Fruit fly (Drosophila melanogaster) whole organism, prepupa: ENCODE measurements around the gene PGRP-SA.

Experiments
- CG10669 ChIP-seq: fragments of 200-800 bp; sonication (Bioruptor generic); optimal IDR thresholded peaks from 3 replicates; lab custom pipeline; 2018; ENCODE audit warnings: missing biosample characterization, mild to moderate bottlenecking, missing genetic modification characterization, moderate library complexity
- CG1621 ChIP-seq: fragments of 200-800 bp; sonication (Bioruptor generic); optimal IDR thresholded peaks from 3 replicates; lab custom pipeline; 2018; ENCODE audit warnings: missing biosample characterization, mild to moderate bottlenecking, missing genetic modification characterization
- CG3032 ChIP-seq: fragments of 200-800 bp; optimal IDR thresholded peaks from 2 replicates; lab custom pipeline; 2019; ENCODE audit warnings: missing biosample characterization, mild to moderate bottlenecking, missing genetic modification characterization, moderate library complexity
- CG34406 ChIP-seq: fragments of 200-800 bp; sonication (Bioruptor generic); optimal IDR thresholded peaks from 3 replicates; lab custom pipeline; 2016; ENCODE audit warnings: missing biosample characterization, missing genetic modification characterization
- CG7368 ChIP-seq: fragments of 200-800 bp; sonication (Bioruptor generic); optimal IDR thresholded peaks from 3 replicates; lab custom pipeline; 2016; ENCODE audit warnings: missing biosample characterization, missing genetic modification characterization
- Eip75B ChIP-seq: fragments of 200-800 bp; sonication (Bioruptor generic); optimal IDR thresholded peaks from 3 replicates; lab custom pipeline; 2016; ENCODE audit warnings: missing biosample characterization, missing genetic modification characterization
- Eip78C ChIP-seq: fragments of 200-800 bp; sonication (Bioruptor generic); peaks from one replicate; lab custom pipeline; 2016; ENCODE audit warnings: missing biosample characterization, missing genetic modification characterization
- Ets21C ChIP-seq: fragments of 200-800 bp; sonication (Bioruptor generic); optimal IDR thresholded peaks from 3 replicates; lab custom pipeline; 2016; ENCODE audit warnings: missing biosample characterization, missing genetic modification characterization
- Gug ChIP-seq: fragments of 200-800 bp; sonication (Bioruptor generic); IDR thresholded peaks from 2 replicates; pipeline ENCODE4 v1.3.6; 2022; ENCODE audit warnings: missing biosample characterization, missing genetic modification characterization
- Hr39 ChIP-seq: fragments of 200-800 bp; sonication (Bioruptor generic); optimal IDR thresholded peaks from 2 replicates; lab custom pipeline; 2016; ENCODE audit warnings: missing biosample characterization, missing genetic modification characterization
- Hr4 ChIP-seq: fragments of 200-800 bp; sonication (Bioruptor generic); optimal IDR thresholded peaks from 3 replicates; lab custom pipeline; 2016; ENCODE audit warnings: missing biosample characterization, missing genetic modification characterization
- OdsH ChIP-seq: fragments of 200-800 bp; sonication (Bioruptor generic); optimal IDR thresholded peaks from 3 replicates; lab custom pipeline; 2016; ENCODE audit warnings: missing biosample characterization, missing genetic modification characterization
- fd59A ChIP-seq: fragments of 200-800 bp; sonication (Bioruptor generic); optimal IDR thresholded peaks from 2 replicates; lab custom pipeline; 2017; ENCODE audit warnings: missing biosample characterization, mild to moderate bottlenecking, missing genetic modification characterization, missing genetic modification reagents
- ss ChIP-seq, 2 experiments: fragments of 200-800 bp; sonication (Bioruptor generic); optimal IDR thresholded peaks; 2 replicates in 1 of 2; 3 replicates in 1 of 2; lab custom pipeline; 2017 to 2018; ENCODE audit warnings: mild to moderate bottlenecking in 2 of 2, missing biosample characterization in 2 of 2, missing genetic modification characterization in 2 of 2, moderate library complexity in 1 of 2

DNA sequence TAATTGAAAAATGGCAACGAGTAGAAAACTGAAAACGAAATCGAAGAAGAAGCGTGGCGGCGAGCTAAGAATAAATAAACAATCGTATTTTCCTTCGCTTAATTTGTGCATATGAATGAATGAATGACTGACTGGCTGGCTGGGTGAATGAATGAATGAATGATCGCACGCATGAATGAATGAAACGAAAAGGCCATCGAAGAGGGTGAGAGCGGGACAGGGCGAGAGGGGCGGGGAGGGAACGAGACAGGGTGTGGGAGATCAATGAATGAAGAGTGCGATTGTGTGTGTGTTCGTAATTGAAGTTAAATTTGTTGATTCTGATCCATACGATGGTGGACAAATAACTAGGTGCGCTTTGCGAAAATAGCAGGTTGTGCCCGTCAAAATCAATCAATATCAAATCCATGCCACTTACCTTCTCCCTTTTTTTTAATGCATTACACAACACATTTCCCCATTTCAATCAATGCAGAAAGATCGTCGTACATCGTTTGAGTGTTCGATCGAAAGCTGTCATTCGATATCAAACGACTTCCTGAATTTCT is 34.3 kb upstream of the PGRP-SA start:
- TF ChIP-seq Eip75B (GFP tag; lab: Kevin White, UChicago) (no peak), Hr4 (GFP tag; lab: Kevin White, UChicago) (no peak), ss (GFP tag; optimal IDR thresholded peaks at IDR 0.05; lab: Kevin White, UChicago) (no peak), Gug (no peak), OdsH (GFP tag; lab: Kevin White, UChicago) (no peak), CG1621 (no peak), Hr39 (GFP tag; lab: Kevin White, UChicago) (no peak), CG10669 (GFP tag; lab: Kevin White, UChicago) (no peak), Eip78C (no peak), Ets21C (GFP tag; lab: Kevin White, UChicago) (no peak), CG7368 (GFP tag; lab: Kevin White, UChicago) (no peak), fd59A (GFP tag; lab: Kevin White, UChicago) (no peak), CG3032 (tag; lab: Kevin White, UChicago) (no peak), CG34406 (no peak)
